Fruit fly (Drosophila melanogaster) whole organism, embryonic: ENCODE results near the gene Ns4.
A peak's percentile ranks its signal among the peaks of the same experiment; 100 is the strongest.

Experiments used
- Atf-2 ChIP-seq: fragments of 200-800 bp; sonication (Bioruptor generic); optimal IDR thresholded peaks from 2 replicates; lab custom pipeline; 2016; ENCODE audit warnings: missing biosample characterization, missing genetic modification characterization
- CG1024 ChIP-seq: fragments of 200-800 bp; sonication (Bioruptor generic); IDR thresholded peaks from 2 replicates; pipeline ENCODE4 v1.3.6; 2022; ENCODE audit warnings: missing biosample characterization, missing genetic modification characterization
- CG10565 ChIP-seq: fragments of 200-800 bp; sonication (Bioruptor generic); optimal IDR thresholded peaks from 3 replicates; lab custom pipeline; 2016; ENCODE audit warnings: missing biosample characterization, mild to moderate bottlenecking, missing genetic modification characterization
- CG11093 ChIP-seq: fragments of 200-800 bp; sonication (Bioruptor generic); IDR thresholded peaks from 3 replicates; pipeline ENCODE4 v1.3.6; 2022; ENCODE audit warnings: missing biosample characterization, missing genetic modification characterization
- CG11560 ChIP-seq: fragments of 200-800 bp; sonication (Bioruptor generic); IDR thresholded peaks from 3 replicates; pipeline ENCODE4 v1.3.6; 2022; ENCODE audit warnings: missing biosample characterization, missing genetic modification characterization
- CG11695 ChIP-seq: fragments of 200-800 bp; sonication (Bioruptor generic); IDR thresholded peaks from 3 replicates; pipeline ENCODE4 v1.3.6; 2022; ENCODE audit warnings: missing biosample characterization, missing genetic modification characterization
- CG12071 ChIP-seq: fragments of 200-800 bp; sonication (Bioruptor generic); optimal IDR thresholded peaks from 3 replicates; lab custom pipeline; 2018; ENCODE audit warnings: missing biosample characterization, mild to moderate bottlenecking, missing genetic modification characterization
- CG1233 ChIP-seq: fragments of 200-800 bp; sonication (Bioruptor generic); optimal IDR thresholded peaks from 4 replicates; lab custom pipeline; 2018; ENCODE audit warnings: missing biosample characterization, mild to moderate bottlenecking, missing genetic modification characterization
- CG12659 ChIP-seq: fragments of 200-800 bp; sonication (Bioruptor generic); optimal IDR thresholded peaks from 3 replicates; lab custom pipeline; 2017; ENCODE audit warnings: mild to moderate bottlenecking, missing biosample characterization, missing genetic modification reagents, missing genetic modification characterization
- CG13123 ChIP-seq: fragments of 200-800 bp; sonication (Bioruptor generic); optimal IDR thresholded peaks from 2 replicates; lab custom pipeline; 2016; ENCODE audit warnings: missing biosample characterization, missing genetic modification characterization
- CG13624 ChIP-seq: fragments of 200-800 bp; sonication (Bioruptor generic); optimal IDR thresholded peaks from 2 replicates; lab custom pipeline; 2016; ENCODE audit warnings: missing biosample characterization, missing genetic modification characterization
- CG14050 ChIP-seq: fragments of 200-800 bp; sonication (Bioruptor generic); IDR thresholded peaks from 3 replicates; pipeline ENCODE4 v1.3.6; 2022; ENCODE audit warnings: missing biosample characterization, missing genetic modification characterization
- CG17361 ChIP-seq: fragments of 200-800 bp; sonication (Bioruptor generic); IDR thresholded peaks from 3 replicates; pipeline ENCODE4 v1.3.6; 2022; ENCODE audit warnings: missing biosample characterization, missing genetic modification characterization
- CG2678 ChIP-seq: fragments of 200-800 bp; sonication (Bioruptor generic); optimal IDR thresholded peaks from 3 replicates; lab custom pipeline; 2019; ENCODE audit warnings: missing biosample characterization, mild to moderate bottlenecking, missing genetic modification characterization, moderate library complexity
- CG30020 ChIP-seq: fragments of 200-800 bp; optimal IDR thresholded peaks from 2 replicates; lab custom pipeline; 2019; ENCODE audit warnings: missing biosample characterization, mild to moderate bottlenecking, missing genetic modification characterization, moderate library complexity
- CG31224 ChIP-seq: fragments of 200-800 bp; sonication (Bioruptor generic); IDR thresholded peaks from 2 replicates; pipeline ENCODE4 v1.3.6; 2022; ENCODE audit warnings: missing biosample characterization, missing genetic modification characterization
- CG33557 ChIP-seq: fragments of 200-800 bp; sonication (Bioruptor generic); optimal IDR thresholded peaks from 2 replicates; lab custom pipeline; 2019; ENCODE audit warnings: missing biosample characterization, mild to moderate bottlenecking, missing genetic modification characterization, moderate library complexity
- CG3838 ChIP-seq: fragments of 200-800 bp; sonication (Bioruptor generic); optimal IDR thresholded peaks from 3 replicates; lab custom pipeline; 2016; ENCODE audit warnings: missing biosample characterization, missing genetic modification characterization
- CG6689 ChIP-seq: fragments of 200-800 bp; sonication (Bioruptor generic); IDR thresholded peaks from 2 replicates; pipeline ENCODE4 v1.3.6; 2022; ENCODE audit warnings: missing biosample characterization, missing genetic modification characterization
- CG6813 ChIP-seq: fragments of 200-800 bp; sonication (Bioruptor generic); optimal IDR thresholded peaks from 2 replicates; lab custom pipeline; 2017; ENCODE audit warnings: missing biosample characterization, missing genetic modification characterization, mild to moderate bottlenecking, moderate library complexity, missing genetic modification reagents
- CG7271 ChIP-seq: fragments of 200-800 bp; sonication (Bioruptor generic); optimal IDR thresholded peaks from 2 replicates; lab custom pipeline; 2018; ENCODE audit warnings: missing biosample characterization, mild to moderate bottlenecking, missing genetic modification characterization, moderate library complexity
- CG7556 ChIP-seq: fragments of 200-800 bp; sonication (Bioruptor generic); optimal IDR thresholded peaks from 2 replicates; lab custom pipeline; 2017; ENCODE audit warnings: missing biosample characterization, mild to moderate bottlenecking, missing genetic modification characterization
- CG7987 ChIP-seq: fragments of 200-800 bp; sonication (Bioruptor generic); optimal IDR thresholded peaks from 2 replicates; lab custom pipeline; 2018; ENCODE audit warnings: missing biosample characterization, mild to moderate bottlenecking, missing genetic modification characterization, moderate library complexity
- CG8089 ChIP-seq: fragments of 200-800 bp; sonication (Bioruptor generic); optimal IDR thresholded peaks from 3 replicates; lab custom pipeline; 2016; ENCODE audit warnings: missing biosample characterization, missing genetic modification characterization
- CG8290 ChIP-seq, 3 experiments: fragments of 200-800 bp; sonication (Bioruptor generic); optimal IDR thresholded peaks; 2 replicates each; lab custom pipeline; 2016 to 2019; ENCODE audit warnings: missing biosample characterization in 3 of 3, missing genetic modification characterization in 3 of 3, mild to moderate bottlenecking in 2 of 3, moderate library complexity in 1 of 3
- CHES-1-like ChIP-seq: fragments of 200-800 bp; sonication (Bioruptor generic); optimal IDR thresholded peaks from 2 replicates; lab custom pipeline; 2016; ENCODE audit warnings: missing biosample characterization, missing genetic modification characterization
- D19A ChIP-seq: fragments of 200-800 bp; optimal IDR thresholded peaks from 3 replicates; lab custom pipeline; 2019; ENCODE audit warnings: missing biosample characterization, mild to moderate bottlenecking, missing genetic modification characterization, moderate library complexity
- GATAe ChIP-seq: fragments of 200-800 bp; sonication (Bioruptor generic); conservative IDR thresholded peaks from 2 replicates; pipeline ENCODE4 v1.3.6; 2022; ENCODE audit warnings: missing biosample characterization, missing genetic modification characterization
- Kr ChIP-seq: fragments of 200-800 bp; sonication (Bioruptor generic); optimal IDR thresholded peaks from 2 replicates; lab custom pipeline; 2017; ENCODE audit warnings: missing biosample characterization, mild to moderate bottlenecking, missing genetic modification characterization
- NC2β ChIP-seq: fragments of 200-800 bp; sonication (Bioruptor generic); optimal IDR thresholded peaks from 2 replicates; lab custom pipeline; 2016; ENCODE audit warnings: missing biosample characterization, missing genetic modification characterization
- NfI ChIP-seq: fragments of 200-800 bp; sonication (Bioruptor generic); optimal IDR thresholded peaks from 3 replicates; lab custom pipeline; 2018; ENCODE audit warnings: missing biosample characterization, mild to moderate bottlenecking, missing genetic modification characterization, moderate library complexity
- Poxn ChIP-seq: fragments of 200-800 bp; sonication (Bioruptor generic); IDR thresholded peaks from 2 replicates; pipeline ENCODE4 v1.3.6; 2022; ENCODE audit warnings: missing biosample characterization, missing genetic modification characterization
- Rfx ChIP-seq: fragments of 200-800 bp; sonication (Bioruptor generic); IDR thresholded peaks from 2 replicates; pipeline ENCODE4 v1.3.6; 2022; ENCODE audit warnings: missing biosample characterization, missing genetic modification characterization
- Vsx1 ChIP-seq: fragments of 200-800 bp; sonication (Bioruptor generic); optimal IDR thresholded peaks from 2 replicates; lab custom pipeline; 2017; ENCODE audit warnings: missing biosample characterization, mild to moderate bottlenecking, missing genetic modification characterization, missing genetic modification reagents
- Xrp1 ChIP-seq: fragments of 200-800 bp; sonication (Bioruptor generic); IDR thresholded peaks from 2 replicates; pipeline ENCODE4 v1.3.6; 2022; ENCODE audit warnings: missing biosample characterization, missing genetic modification characterization
- btn ChIP-seq: fragments of 200-800 bp; sonication (Bioruptor generic); optimal IDR thresholded peaks from 2 replicates; lab custom pipeline; 2016; ENCODE audit warnings: missing biosample characterization, missing genetic modification characterization
- danr ChIP-seq: fragments of 200-800 bp; sonication (Bioruptor generic); IDR thresholded peaks from 2 replicates; pipeline ENCODE4 v1.3.6; 2022; ENCODE audit warnings: missing biosample characterization, missing genetic modification characterization
- gce ChIP-seq: fragments of 200-800 bp; sonication (Bioruptor generic); IDR thresholded peaks from 3 replicates; pipeline ENCODE4 v1.3.6; 2022; ENCODE audit warnings: missing biosample characterization, missing genetic modification characterization
- gfzf ChIP-seq: fragments of 200-800 bp; sonication (Bioruptor generic); optimal IDR thresholded peaks from 2 replicates; lab custom pipeline; 2016; ENCODE audit warnings: missing biosample characterization, mild to moderate bottlenecking, missing genetic modification characterization, moderate library complexity
- ind ChIP-seq: fragments of 200-800 bp; sonication (Bioruptor generic); optimal IDR thresholded peaks from 3 replicates; lab custom pipeline; 2016; ENCODE audit warnings: missing biosample characterization, missing genetic modification characterization
- kay ChIP-seq: fragments of 200-800 bp; sonication (Bioruptor generic); optimal IDR thresholded peaks from 2 replicates; lab custom pipeline; 2016; ENCODE audit warnings: missing biosample characterization, missing genetic modification characterization
- klu ChIP-seq: fragments of 200-800 bp; sonication (Bioruptor generic); IDR thresholded peaks from 2 replicates; pipeline ENCODE4 v1.3.6; 2022; ENCODE audit warnings: missing biosample characterization, missing genetic modification characterization
- knrl ChIP-seq: fragments of 200-800 bp; sonication (Bioruptor generic); IDR thresholded peaks from 3 replicates; pipeline ENCODE4 v1.3.6; 2022; ENCODE audit warnings: missing biosample characterization, missing genetic modification characterization; ENCODE audit not compliant: partially characterized antibody
- maf-S ChIP-seq: fragments of 200-800 bp; sonication (Bioruptor generic); optimal IDR thresholded peaks from 2 replicates; lab custom pipeline; 2016; ENCODE audit warnings: missing biosample characterization, missing genetic modification characterization
- nerfin-1 ChIP-seq: fragments of 200-800 bp; sonication (Bioruptor generic); optimal IDR thresholded peaks from 3 replicates; lab custom pipeline; 2019; ENCODE audit warnings: missing biosample characterization, mild to moderate bottlenecking, missing genetic modification characterization, moderate library complexity
- nom ChIP-seq: fragments of 200-800 bp; sonication (Bioruptor generic); optimal IDR thresholded peaks from 2 replicates; lab custom pipeline; 2017; ENCODE audit warnings: missing biosample characterization, missing genetic modification characterization, mild to moderate bottlenecking, moderate library complexity, missing genetic modification reagents
- pb ChIP-seq: fragments of 200-800 bp; sonication (Bioruptor generic); optimal IDR thresholded peaks from 3 replicates; lab custom pipeline; 2016; ENCODE audit warnings: missing biosample characterization, missing genetic modification characterization
- schlank ChIP-seq: fragments of 200-800 bp; sonication (Bioruptor generic); optimal IDR thresholded peaks from 2 replicates; lab custom pipeline; 2018; ENCODE audit warnings: missing biosample characterization, mild to moderate bottlenecking, missing genetic modification characterization
- sug ChIP-seq: fragments of 200-800 bp; optimal IDR thresholded peaks from 2 replicates; lab custom pipeline; 2019; ENCODE audit warnings: missing biosample characterization, mild to moderate bottlenecking, missing genetic modification characterization, moderate library complexity
- tio ChIP-seq: fragments of 200-800 bp; sonication (Bioruptor generic); optimal IDR thresholded peaks from 2 replicates; lab custom pipeline; 2017; ENCODE audit warnings: missing biosample characterization, missing genetic modification characterization, inconsistent platforms
- usp ChIP-seq: fragments of >200 bp; optimal IDR thresholded peaks from 2 replicates; lab custom pipeline; 2017; ENCODE audit warnings: missing biosample characterization, missing genetic modification characterization

Gene Ns4

dm6 chr2L:20734066-20734686 is 18.1 kb upstream of the Ns4 start, which contains the start of gene TM9SF2 (continued):
- TF ChIP-seq schlank (tag; lab: Kevin White, UChicago) (no peak), CG8290 (GFP tag; optimal IDR thresholded peaks at IDR 0.05; lab: Kevin White, UChicago) (no peak), CG8290 (tag; optimal IDR thresholded peaks at IDR 0.05; lab: Kevin White, UChicago) (no peak), CG8089 (GFP tag; lab: Kevin White, UChicago) (no peak), btn (GFP tag; lab: Kevin White, UChicago) (no peak), NfI (GFP tag; lab: Kevin White, UChicago) (peak; percentile 18), gfzf (GFP tag; lab: Kevin White, UChicago) (peak; percentile 41), nerfin-1 (tag; lab: Kevin White, UChicago) (no peak), Rfx (GFP tag; lab: Robert Waterston, UW) (peak; percentile 58; the same call in 1 of the 2 replicates), CG33557 (GFP tag; lab: Kevin White, UChicago) (no peak), gce (0 out of 3 replicates have a peak, but pooled peaks have one; percentile 10), CG6813 (GFP tag; lab: Kevin White, UChicago) (no peak), knrl (GFP tag; lab: Robert Waterston, UW) (no peak), CG13123 (GFP tag; lab: Kevin White, UChicago) (no peak), CG1233 (GFP tag; lab: Kevin White, UChicago) (no peak), klu (no peak), GATAe (GFP tag; lab: Robert Waterston, UW) (no peak), sug (peak; percentile 20), maf-S (GFP tag; lab: Kevin White, UChicago) (no peak), CG11695 (no peak), CG1024 (GFP tag; lab: Robert Waterston, UW) (no peak), CG7271 (no peak), D19A (no peak), CG2678 (tag; lab: Kevin White, UChicago) (no peak), Vsx1 (no peak), CG10565 (GFP tag; lab: Kevin White, UChicago) (no peak), usp (GFP tag; lab: Kevin White, UChicago) (no peak), CG30020 (tag; lab: Kevin White, UChicago) (no peak), CG13624 (GFP tag; lab: Kevin White, UChicago) (no peak), ind (GFP tag; lab: Kevin White, UChicago) (no peak), CG12659 (peak; percentile 48), kay (GFP tag; lab: Kevin White, UChicago) (no peak), Poxn (GFP tag; lab: Robert Waterston, UW) (no peak), CG11093 (GFP tag; lab: Robert Waterston, UW) (no peak), CG3838 (no peak), CG6689 (GFP tag; lab: Robert Waterston, UW) (no peak), Atf-2 (no peak), CHES-1-like (no peak), pb (GFP tag; lab: Kevin White, UChicago) (no peak), CG7987 (GFP tag; lab: Kevin White, UChicago) (no peak), CG11560 (tag; lab: Robert Waterston, UW) (no peak), danr (no peak), CG12071 (GFP tag; lab: Kevin White, UChicago) (no peak), CG14050 (no peak), CG17361 (no peak; the same call in 2 of the 3 replicates), NC2β (GFP tag; lab: Kevin White, UChicago) (no peak), Xrp1 (GFP tag; lab: Robert Waterston, UW) (no peak), CG31224 (0 out of 2 replicates have a peak, but pooled peaks have one; percentile 28), tio (peak; percentile 13), Kr (no peak), CG7556 (GFP tag; lab: Kevin White, UChicago) (no peak), nom (GFP tag; lab: Kevin White, UChicago) (no peak)
